Worm (Caenorhabditis elegans) whole organism, L1 larva: Measurements from ENCODE around the gene unc-3.

Source experiments
- C16A3.4 ChIP-seq: fragments of 150-350 bp; optimal IDR thresholded peaks from 2 replicates; lab custom pipeline; 2014; ENCODE audit warnings: missing biosample characterization, missing genetic modification characterization
- C34B4.2 ChIP-seq: sonication (generic microtip); optimal IDR thresholded peaks from 2 replicates; lab custom pipeline; 2017; ENCODE audit warnings: mild to moderate bottlenecking, missing genetic modification characterization, missing compliant biosample characterization
- F16B12.6 ChIP-seq: fragments of 150-350 bp; optimal IDR thresholded peaks from 2 replicates; lab custom pipeline; 2014; ENCODE audit warnings: missing biosample characterization, missing genetic modification characterization
- alr-1 ChIP-seq: fragments of 200-800 bp; sonication (Bioruptor generic); optimal IDR thresholded peaks from 2 replicates; lab custom pipeline; 2018; ENCODE audit warnings: borderline replicate concordance, mild to moderate bottlenecking, missing genetic modification characterization, missing compliant biosample characterization
- ama-1 ChIP-seq: fragments of 150-350 bp; optimal IDR thresholded peaks from 2 replicates; lab custom pipeline; 2014
- ceh-8 ChIP-seq: fragments of 200-800 bp; sonication (Bioruptor generic); optimal IDR thresholded peaks from 2 replicates; lab custom pipeline; 2018; ENCODE audit warnings: mild to moderate bottlenecking, missing genetic modification characterization, moderate library complexity, missing compliant biosample characterization
- ceh-82 ChIP-seq, 3 experiments: fragments of 150-350 bp in 1 of 3; sonication (generic microtip) in 2 of 3; optimal IDR thresholded peaks; 2 replicates each; lab custom pipeline; 2014 to 2017; ENCODE audit warnings: missing biosample characterization in 3 of 3, missing genetic modification characterization in 3 of 3
- ceh-88 ChIP-seq: fragments of 200-800 bp; sonication (Bioruptor generic); IDR thresholded peaks from 2 replicates; pipeline ENCODE4 v1.3.6; 2022; ENCODE audit warnings: missing genetic modification characterization, missing compliant biosample characterization
- ces-1 ChIP-seq: fragments of 150-350 bp; optimal IDR thresholded peaks from 2 replicates; lab custom pipeline; 2014; ENCODE audit warnings: missing biosample characterization, missing genetic modification reagents, missing genetic modification characterization
- dpl-1 ChIP-seq, 3 experiments: fragments of 150-350 bp in 2 of 3; sonication (generic microtip) in 1 of 3; optimal IDR thresholded peaks; 2 replicates each; lab custom pipeline; 2014 to 2017; ENCODE audit warnings: missing biosample characterization in 3 of 3, missing genetic modification characterization in 3 of 3, missing genetic modification reagents in 3 of 3
- egl-13 ChIP-seq: sonication (generic microtip); optimal IDR thresholded peaks from 2 replicates; lab custom pipeline; 2016; ENCODE audit warnings: missing genotype, missing genetic modification reagents, missing genetic modification characterization, missing compliant biosample characterization
- egl-27 ChIP-seq, 2 experiments: fragments of 150-350 bp in 1 of 2; sonication (generic microtip); optimal IDR thresholded peaks; 3 replicates each; lab custom pipeline; 2017 to 2018; ENCODE audit warnings: missing biosample characterization in 2 of 2, missing genetic modification characterization in 2 of 2, missing genetic modification reagents in 2 of 2
- elt-2 ChIP-seq: sonication (generic microtip); optimal IDR thresholded peaks from 2 replicates; lab custom pipeline; 2016; ENCODE audit warnings: missing genetic modification characterization, mild to moderate bottlenecking, inconsistent platforms, missing compliant biosample characterization, missing genetic modification reagents
- elt-3 ChIP-seq, 6 experiments: fragments of 150-350 bp in 1 of 6; sonication (generic microtip); optimal IDR thresholded peaks; 2 replicates each; lab custom pipeline; 2017 to 2018; ENCODE audit warnings: missing biosample characterization in 6 of 6, missing genetic modification characterization in 6 of 6, inconsistent platforms in 1 of 6
- ets-5 ChIP-seq: fragments of 200-800 bp; sonication (Bioruptor generic); IDR thresholded peaks from 2 replicates; pipeline ENCODE4 v1.3.6; 2022; ENCODE audit warnings: missing genetic modification characterization, missing compliant biosample characterization
- grh-1 ChIP-seq: fragments of 200-800 bp; sonication (Bioruptor generic); IDR thresholded peaks from 2 replicates; pipeline ENCODE4 v1.3.6; 2022; ENCODE audit warnings: missing genetic modification reagents, missing genetic modification characterization, missing compliant biosample characterization
- hlh-17 ChIP-seq: fragments of 200-800 bp; sonication (Bioruptor generic); optimal IDR thresholded peaks from 2 replicates; lab custom pipeline; 2018; ENCODE audit warnings: missing genetic modification characterization, mild to moderate bottlenecking, missing compliant biosample characterization, moderate library complexity, borderline replicate concordance
- hlh-4 ChIP-seq: sonication (generic microtip); optimal IDR thresholded peaks from 2 replicates; lab custom pipeline; 2016; ENCODE audit warnings: mild to moderate bottlenecking, missing genetic modification characterization, missing compliant biosample characterization
- hpl-2 ChIP-seq: fragments of 150-350 bp; optimal IDR thresholded peaks from 2 replicates; lab custom pipeline; 2014; ENCODE audit warnings: missing biosample characterization, missing genetic modification reagents, missing genetic modification characterization
- isw-1 ChIP-seq: fragments of 200-800 bp; sonication (Bioruptor generic); IDR thresholded peaks from 2 replicates; pipeline ENCODE4 v1.3.6; 2022; ENCODE audit warnings: missing genetic modification characterization, missing compliant biosample characterization
- jun-1 ChIP-seq: fragments of 150-350 bp; optimal IDR thresholded peaks from 2 replicates; lab custom pipeline; 2014; ENCODE audit warnings: missing biosample characterization, missing genetic modification reagents, missing genetic modification characterization
- lin-13 ChIP-seq: fragments of 150-350 bp; optimal IDR thresholded peaks from 2 replicates; lab custom pipeline; 2014; ENCODE audit warnings: missing biosample characterization, missing genetic modification reagents, missing genetic modification characterization
- lin-15B ChIP-seq: fragments of 150-350 bp; sonication (generic microtip); optimal IDR thresholded peaks from 3 replicates; lab custom pipeline; 2014; ENCODE audit warnings: missing biosample characterization, missing genetic modification characterization
- lin-35 ChIP-seq, 2 experiments: fragments of 150-350 bp; optimal IDR thresholded peaks; 2 replicates each; lab custom pipeline; 2014; ENCODE audit warnings: missing biosample characterization in 2 of 2, missing genetic modification characterization in 2 of 2, missing genetic modification reagents in 2 of 2
- lin-39 ChIP-seq: fragments of 150-350 bp; optimal IDR thresholded peaks from 2 replicates; lab custom pipeline; 2014; ENCODE audit warnings: missing biosample characterization, missing genetic modification reagents, missing genetic modification characterization
- lir-3 ChIP-seq: sonication (generic microtip); optimal IDR thresholded peaks from 2 replicates; lab custom pipeline; 2016; ENCODE audit warnings: mild to moderate bottlenecking, missing genetic modification characterization, moderate library complexity, missing compliant biosample characterization; ENCODE audit not compliant: poor library complexity
- lsy-2 ChIP-seq, 2 experiments: fragments of 150-350 bp; optimal IDR thresholded peaks; 2 replicates each; lab custom pipeline; 2014; ENCODE audit warnings: missing biosample characterization in 2 of 2, missing genetic modification characterization in 2 of 2
- nhr-12 ChIP-seq: sonication (generic microtip); optimal IDR thresholded peaks from 2 replicates; lab custom pipeline; 2017; ENCODE audit warnings: missing biosample characterization, missing genetic modification characterization
- nhr-19 ChIP-seq: fragments of 200-800 bp; sonication (Bioruptor generic); conservative IDR thresholded peaks from 2 replicates; pipeline ENCODE4 v1.3.6; 2022; ENCODE audit warnings: missing genetic modification characterization, missing compliant biosample characterization
- nhr-237 ChIP-seq: fragments of 150-350 bp; optimal IDR thresholded peaks from 2 replicates; lab custom pipeline; 2014; ENCODE audit warnings: missing biosample characterization, missing genetic modification characterization
- nhr-47 ChIP-seq: sonication (generic microtip); optimal IDR thresholded peaks from 2 replicates; lab custom pipeline; 2016; ENCODE audit warnings: mild to moderate bottlenecking, missing genetic modification characterization, moderate library complexity, missing compliant biosample characterization
- nhr-71 ChIP-seq: sonication (generic microtip); optimal IDR thresholded peaks from 2 replicates; lab custom pipeline; 2016; ENCODE audit warnings: mild to moderate bottlenecking, missing genetic modification characterization, moderate library complexity, missing compliant biosample characterization
- nhr-76 ChIP-seq: sonication (generic microtip); optimal IDR thresholded peaks from 2 replicates; lab custom pipeline; 2017; ENCODE audit warnings: missing biosample characterization, missing genetic modification characterization
- nhr-85 ChIP-seq: sonication (generic microtip); peaks from one replicate; lab custom pipeline; 2016; ENCODE audit warnings: missing genetic modification characterization, inconsistent platforms, missing compliant biosample characterization
- nhr-90 ChIP-seq: sonication (generic microtip); optimal IDR thresholded peaks from 2 replicates; lab custom pipeline; 2016; ENCODE audit warnings: mild to moderate bottlenecking, missing genetic modification characterization, missing compliant biosample characterization; ENCODE audit not compliant: poor library complexity
- pax-3 ChIP-seq: fragments of 200-800 bp; sonication (Bioruptor generic); optimal IDR thresholded peaks from 2 replicates; lab custom pipeline; 2018; ENCODE audit warnings: mild to moderate bottlenecking, missing genetic modification characterization, moderate library complexity, missing compliant biosample characterization
- pqm-1 ChIP-seq: sonication (generic microtip); optimal IDR thresholded peaks from 3 replicates; lab custom pipeline; 2017; ENCODE audit warnings: missing biosample characterization, missing genetic modification characterization
- skn-1 ChIP-seq: fragments of 150-350 bp; optimal IDR thresholded peaks from 2 replicates; lab custom pipeline; 2014; ENCODE audit warnings: missing biosample characterization, missing genetic modification characterization
- snpc-4 ChIP-seq: fragments of 150-350 bp; optimal IDR thresholded peaks from 2 replicates; lab custom pipeline; 2014; ENCODE audit warnings: missing biosample characterization, missing genetic modification characterization
- sox-4 ChIP-seq: sonication (generic microtip); optimal IDR thresholded peaks from 2 replicates; lab custom pipeline; 2016; ENCODE audit warnings: missing genetic modification characterization, missing compliant biosample characterization
- swsn-7 ChIP-seq: sonication (generic microtip); optimal IDR thresholded peaks from 2 replicates; lab custom pipeline; 2016; ENCODE audit warnings: missing genetic modification characterization, missing compliant biosample characterization
- tbx-2 ChIP-seq: sonication (generic microtip); optimal IDR thresholded peaks from 2 replicates; lab custom pipeline; 2016; ENCODE audit warnings: missing genetic modification characterization, missing compliant biosample characterization
- unc-130 ChIP-seq: fragments of 150-350 bp; optimal IDR thresholded peaks from 2 replicates; lab custom pipeline; 2017; ENCODE audit warnings: missing biosample characterization, missing genetic modification characterization, inconsistent platforms
- unc-62 ChIP-seq: fragments of 150-350 bp; optimal IDR thresholded peaks from 2 replicates; lab custom pipeline; 2014; ENCODE audit warnings: missing biosample characterization, missing genetic modification reagents, missing genetic modification characterization
- unc-86 ChIP-seq: sonication (generic microtip); optimal IDR thresholded peaks from 2 replicates; lab custom pipeline; 2016; ENCODE audit warnings: missing genetic modification characterization, missing compliant biosample characterization
- vab-15 ChIP-seq: sonication (generic microtip); optimal IDR thresholded peaks from 2 replicates; lab custom pipeline; 2017; ENCODE audit warnings: missing genotype, mild to moderate bottlenecking, missing genetic modification characterization, missing compliant biosample characterization
- xbp-1 ChIP-seq: sonication (generic microtip); optimal IDR thresholded peaks from 2 replicates; lab custom pipeline; 2016; ENCODE audit warnings: missing genetic modification characterization, missing compliant biosample characterization
- zip-4 ChIP-seq: fragments of 200-800 bp; sonication (Bioruptor generic); optimal IDR thresholded peaks from 2 replicates; lab custom pipeline; 2018; ENCODE audit warnings: mild to moderate bottlenecking, missing genetic modification characterization, moderate library complexity, missing compliant biosample characterization
- ztf-11 ChIP-seq, 2 experiments: sonication (generic microtip); optimal IDR thresholded peaks; 2 replicates each; lab custom pipeline; 2016 to 2017; ENCODE audit warnings: missing genetic modification characterization in 2 of 2, missing biosample characterization in 1 of 2, missing compliant biosample characterization in 1 of 2

unc-3 gene

DNA sequence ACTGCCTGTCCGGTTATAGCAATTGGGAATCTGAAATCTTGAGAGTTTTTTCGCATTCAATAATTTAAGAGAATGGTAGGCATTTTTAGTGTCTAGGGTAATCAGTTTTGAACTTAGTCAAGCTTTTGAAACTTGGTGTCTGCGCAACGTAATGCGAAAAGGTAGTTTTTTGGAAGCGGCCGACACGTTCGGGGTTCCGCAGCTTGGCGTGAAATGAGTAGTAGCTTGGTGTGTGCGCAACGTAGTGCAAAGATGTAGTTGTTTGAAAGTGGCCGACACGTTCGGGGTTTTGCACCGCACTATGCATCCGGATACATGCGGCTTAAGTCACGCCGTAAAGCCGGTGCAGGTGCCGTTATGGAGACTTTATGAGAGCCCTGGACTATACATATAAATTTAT lies 37.1 kb upstream of the unc-3 start:
- TF ChIP-seq grh-1 (GFP tag; lab: Robert Waterston, UW): no peak
- TF ChIP-seq snpc-4: peak; percentile 35
- TF ChIP-seq ces-1 (GFP tag; lab: Kevin White, UChicago): no peak
- TF ChIP-seq ztf-11 (tag; optimal IDR thresholded peaks at IDR 0.05; lab: Kevin White, UChicago): no peak
- TF ChIP-seq nhr-19 (GFP tag; lab: Robert Waterston, UW): no peak
- no peak for TF ChIP-seq pqm-1 (tag; lab: Kevin White, UChicago)
- no peak for TF ChIP-seq C34B4.2 (tag; lab: Kevin White, UChicago)
- TF ChIP-seq sox-4 (tag; lab: Kevin White, UChicago): no peak

DNA sequence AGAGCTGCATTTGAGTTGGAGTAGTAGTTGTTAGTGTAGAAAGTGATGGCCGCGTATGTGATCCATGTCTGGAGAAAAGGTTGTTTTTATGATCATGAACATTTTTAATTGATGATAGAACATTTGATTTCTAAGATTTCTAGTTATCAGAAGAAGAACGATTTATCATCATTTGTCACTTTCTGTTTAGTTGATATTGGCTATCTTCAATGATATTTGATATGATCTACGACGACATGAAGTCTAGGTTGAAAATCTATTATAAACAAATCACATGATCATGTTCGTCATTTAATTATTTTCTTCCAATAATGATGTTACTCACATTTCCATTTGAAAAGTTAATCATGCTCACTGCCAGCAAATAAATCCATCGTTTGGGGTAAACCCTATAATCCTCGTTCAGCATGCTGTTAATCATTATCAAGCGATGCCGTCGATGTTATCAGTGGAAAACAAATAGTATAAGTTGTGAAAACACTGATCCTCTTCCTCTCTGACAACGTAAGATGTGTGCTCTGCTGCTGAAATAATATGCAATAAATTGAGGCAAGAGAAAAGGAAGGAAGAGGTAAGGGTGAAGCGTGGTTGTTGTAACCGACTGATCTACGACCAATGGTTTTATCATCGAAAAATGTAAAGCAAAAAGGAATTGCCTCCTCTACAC lies 36.2 kb upstream of the unc-3 start:
- TF ChIP-seq zip-4 (GFP tag; lab: Kevin White, UChicago): no peak
- TF ChIP-seq C34B4.2 (tag; lab: Kevin White, UChicago): no peak
- no peak for TF ChIP-seq ceh-88 (GFP tag; lab: Robert Waterston, UW)
- TF ChIP-seq unc-62: no peak
- peak in 1 of 2 experiments; percentile 21 for TF ChIP-seq lsy-2 (tag; optimal IDR thresholded peaks at IDR 0.05; lab: Kevin White, UChicago)
- no peak for TF ChIP-seq F16B12.6 (tag; lab: Kevin White, UChicago)
- TF ChIP-seq alr-1: no peak
- peak; percentile 62 for TF ChIP-seq nhr-71 (tag; lab: Kevin White, UChicago)
- TF ChIP-seq pax-3 (tag; lab: Kevin White, UChicago): no peak
- no peak for TF ChIP-seq dpl-1 (GFP tag; optimal IDR thresholded peaks at IDR 0.05; lab: Kevin White, UChicago)
- TF ChIP-seq jun-1: peak; percentile 41
- TF ChIP-seq lin-15B (tag; lab: Kevin White, UChicago): no peak
- no peak for TF ChIP-seq skn-1 (tag; lab: Kevin White, UChicago)
- TF ChIP-seq ceh-8: no peak
- peak in 1 of 2 experiments; percentile 25 for TF ChIP-seq lin-35 (GFP tag; optimal IDR thresholded peaks at IDR 0.05; lab: Kevin White, UChicago)
- TF ChIP-seq snpc-4: no peak
- TF ChIP-seq hlh-4 (tag; lab: Kevin White, UChicago): no peak
- peak; percentile 5 for TF ChIP-seq nhr-90 (tag; lab: Kevin White, UChicago)
- peak; percentile 70 for TF ChIP-seq nhr-85 (tag; lab: Kevin White, UChicago)
- no peak for TF ChIP-seq nhr-47 (tag; lab: Kevin White, UChicago)
- TF ChIP-seq elt-2: peak; percentile 73
- no peak for TF ChIP-seq unc-86 (tag; lab: Kevin White, UChicago)
- TF ChIP-seq unc-130 (tag; lab: Kevin White, UChicago): no peak
- TF ChIP-seq tbx-2 (tag; lab: Kevin White, UChicago): peak; percentile 52
- TF ChIP-seq nhr-237 (tag; lab: Kevin White, UChicago): no peak
- no peak for TF ChIP-seq vab-15 (tag; lab: Kevin White, UChicago)
- no peak for TF ChIP-seq ceh-82 (tag; optimal IDR thresholded peaks at IDR 0.05; lab: Kevin White, UChicago)
- no peak for TF ChIP-seq xbp-1 (tag; lab: Kevin White, UChicago)
- no peak for TF ChIP-seq hlh-17
- TF ChIP-seq lir-3: no peak
- no peak for TF ChIP-seq nhr-12 (tag; lab: Kevin White, UChicago)
- no peak for TF ChIP-seq swsn-7 (tag; lab: Kevin White, UChicago)
- no peak for TF ChIP-seq egl-27 (tag; optimal IDR thresholded peaks at IDR 0.05; lab: Kevin White, UChicago)
- TF ChIP-seq elt-3 (tag; optimal IDR thresholded peaks at IDR 0.05; lab: Kevin White, UChicago): peak in 2 of 6 experiments; percentile 62 to 81
- TF ChIP-seq ztf-11 (tag; optimal IDR thresholded peaks at IDR 0.05; lab: Kevin White, UChicago): no peak
- no peak for TF ChIP-seq egl-13
- TF ChIP-seq hpl-2 (GFP tag; lab: Kevin White, UChicago): no peak
- no peak for TF ChIP-seq lin-39
- TF ChIP-seq nhr-76: no peak
- no peak for TF ChIP-seq ets-5
- TF ChIP-seq lin-13 (GFP tag; lab: Kevin White, UChicago): no peak
- no peak for TF ChIP-seq ama-1 (lab: Kevin White, UChicago)
- no peak for TF ChIP-seq pqm-1 (tag; lab: Kevin White, UChicago)
- no peak for TF ChIP-seq isw-1 (GFP tag; lab: Robert Waterston, UW)
- TF ChIP-seq C16A3.4 (tag; lab: Kevin White, UChicago): no peak
